Fruit fly (Drosophila melanogaster): ENCODE measurements around the gene TwdlY.

TwdlY gene

dm6 chrX:16692325-16692724 lies 42.4 kb upstream of the TwdlY start:
- TF ChIP-seq Pdp1 (GFP tag; optimal IDR thresholded peaks at IDR 0.05) (no peak), pho (GFP tag; optimal IDR thresholded peaks at IDR 0.05) (no peak), scrt (GFP tag; optimal IDR thresholded peaks at IDR 0.05) (no peak), gro (GFP tag; optimal IDR thresholded peaks at IDR 0.05) (no peak), CG2116 (GFP tag; optimal IDR thresholded peaks at IDR 0.05) (no peak), Bdp1 (GFP tag; optimal IDR thresholded peaks at IDR 0.05) (no peak), CG3838 (GFP tag; optimal IDR thresholded peaks at IDR 0.05) (no peak), corto (GFP tag; optimal IDR thresholded peaks at IDR 0.05) (no peak), klu (GFP tag; IDR thresholded peaks at IDR 0.05) (no peak), CG16863 (GFP tag; optimal IDR thresholded peaks at IDR 0.05) (no peak), CG1647 (GFP tag; optimal IDR thresholded peaks at IDR 0.05) (no peak), lab (GFP tag; optimal IDR thresholded peaks at IDR 0.05) (no peak), CG3847 (GFP tag; IDR thresholded peaks at IDR 0.05) (0 out of 2 replicates have a peak, but pooled peaks have one; percentile 6), H15 (GFP tag; IDR thresholded peaks at IDR 0.05) (no peak), insv (GFP tag; optimal IDR thresholded peaks at IDR 0.05) (no peak), fd3F (GFP tag; optimal IDR thresholded peaks at IDR 0.05) (no peak), Ets97D (GFP tag; optimal IDR thresholded peaks at IDR 0.05) (no peak), ttk (GFP tag; IDR thresholded peaks at IDR 0.05) (no peak), CG14441 (GFP tag; IDR thresholded peaks at IDR 0.05) (no peak), Kr (GFP tag; optimal IDR thresholded peaks at IDR 0.05) (no peak), CG10209 (GFP tag; optimal IDR thresholded peaks at IDR 0.05) (no peak), Hr51 (GFP tag; optimal IDR thresholded peaks at IDR 0.05) (peak in 1 of 2 experiments; percentile 59), B-H2 (GFP tag; optimal IDR thresholded peaks at IDR 0.05) (no peak), CG9437 (GFP tag; optimal IDR thresholded peaks at IDR 0.05) (peak; percentile 15), CG12299 (tag; optimal IDR thresholded peaks at IDR 0.05) (no peak), psq (GFP tag; optimal IDR thresholded peaks at IDR 0.05) (no peak), chm (GFP tag; IDR thresholded peaks at IDR 0.05) (no peak), MBD-R2 (GFP tag; IDR thresholded peaks at IDR 0.05) (no peak), Max (GFP tag; optimal IDR thresholded peaks at IDR 0.05) (no peak), Adf1 (GFP tag; IDR thresholded peaks at IDR 0.05) (no peak), TFAM (GFP tag; optimal IDR thresholded peaks at IDR 0.05) (no peak), cato (GFP tag; optimal IDR thresholded peaks at IDR 0.05; ENCODE audit: borderline replicate concordance) (no peak), CG9817 (tag; optimal IDR thresholded peaks at IDR 0.05) (peak; percentile 35), tup (GFP tag; optimal IDR thresholded peaks at IDR 0.05) (no peak), rib (GFP tag; IDR thresholded peaks at IDR 0.05) (no peak), HmgZ (tag; optimal IDR thresholded peaks at IDR 0.05) (peak; percentile 3), otp (GFP tag; IDR thresholded peaks at IDR 0.05) (no peak), onecut (GFP tag; IDR thresholded peaks at IDR 0.05) (no peak), CG34422 (GFP tag; IDR thresholded peaks at IDR 0.05) (no peak), slp2 (GFP tag; optimal IDR thresholded peaks at IDR 0.05) (no peak), CG12219 (GFP tag; optimal IDR thresholded peaks at IDR 0.05) (no peak), grau (tag; optimal IDR thresholded peaks at IDR 0.05) (peak; percentile 55), CG6813 (GFP tag; optimal IDR thresholded peaks at IDR 0.05) (no peak), CG31441 (GFP tag; IDR thresholded peaks at IDR 0.05) (peak; percentile 37; the same call in 1 of the 2 replicates), sug (tag; optimal IDR thresholded peaks at IDR 0.05) (peak; percentile 23), ab (GFP tag; optimal IDR thresholded peaks at IDR 0.05) (no peak), run (tag; optimal IDR thresholded peaks at IDR 0.05) (no peak), yki (optimal IDR thresholded peaks at IDR 0.05) (no peak), CoRest (tag; optimal IDR thresholded peaks at IDR 0.05) (peak; percentile 52), CG1832 (GFP tag; optimal IDR thresholded peaks at IDR 0.05) (no peak), dmrt99B (tag; optimal IDR thresholded peaks at IDR 0.05) (peak; percentile 49), amos (GFP tag; IDR thresholded peaks at IDR 0.05; ENCODE audit: partially characterized antibody) (no peak)

All from whole organism, embryonic.